Worm (Caenorhabditis elegans): ENCODE results near the gene lron-4.

lron-4 gene

DNA sequence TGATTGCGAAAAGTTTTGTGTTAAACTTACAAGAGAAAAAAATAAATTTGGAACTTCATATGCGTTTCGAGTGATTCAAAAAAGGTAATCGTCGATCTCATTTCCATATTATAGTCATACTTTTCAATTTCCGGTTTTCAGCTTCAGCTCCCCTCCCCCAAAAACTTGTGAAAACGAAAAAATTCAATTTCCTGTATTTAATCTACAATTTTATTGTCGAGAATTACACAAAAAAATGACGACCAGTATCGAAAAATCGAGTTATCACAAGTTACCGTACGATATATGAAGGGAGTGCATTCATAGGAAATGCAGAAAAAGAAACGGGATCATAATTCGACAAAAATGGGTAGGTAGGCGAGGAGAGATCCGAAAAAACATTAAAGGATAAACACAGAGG lies at the start of gene lron-4:
TSS of gene lron-4 (minus strand) at position 101 of the 400 bp plus-strand sequence.
- TF ChIP-seq lin-32 (GFP tag; optimal IDR thresholded peaks at IDR 0.05) = no peak
- no peak for TF ChIP-seq zip-8 (tag; optimal IDR thresholded peaks at IDR 0.05)
- TF ChIP-seq snpc-4 (tag; optimal IDR thresholded peaks at IDR 0.05) = no peak
- no peak for TF ChIP-seq unc-39 (tag; optimal IDR thresholded peaks at IDR 0.05)
- TF ChIP-seq elt-1 (tag; optimal IDR thresholded peaks at IDR 0.05; ENCODE audit: borderline replicate concordance, insufficient read depth) = no peak
- no peak for TF ChIP-seq ceh-43 (GFP tag; optimal IDR thresholded peaks at IDR 0.05)
- TF ChIP-seq cnd-1 (tag; optimal IDR thresholded peaks at IDR 0.05) = no peak

DNA sequence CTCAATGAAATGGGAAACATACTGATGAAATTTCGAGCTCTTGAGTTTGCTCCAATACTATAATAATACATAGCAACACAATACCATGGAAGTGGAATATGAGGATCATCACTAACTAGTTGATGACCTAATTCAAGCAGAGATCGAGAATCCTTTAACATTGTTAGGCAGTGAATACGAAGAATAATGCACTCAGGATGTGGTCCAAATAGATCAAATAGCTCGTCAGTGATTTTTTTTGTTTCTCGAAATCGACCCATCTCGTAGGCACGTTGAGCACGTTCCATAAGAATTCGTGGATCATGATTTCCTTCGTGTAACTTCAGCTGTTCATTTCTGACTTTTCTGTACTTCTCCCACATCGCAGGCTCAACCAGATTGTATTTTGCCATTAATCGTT lies 49.0 kb upstream of the lron-4 start:
- TF ChIP-seq ceh-83 (GFP tag; optimal IDR thresholded peaks at IDR 0.05) = no peak
- no peak for TF ChIP-seq unc-120 (tag; optimal IDR thresholded peaks at IDR 0.05; ENCODE audit: poor library complexity, severe bottlenecking)
- TF ChIP-seq ces-1 (GFP tag; optimal IDR thresholded peaks at IDR 0.05) = no peak
- TF ChIP-seq mab-5 (tag; optimal IDR thresholded peaks at IDR 0.05) = no peak
- TF ChIP-seq lin-13 (tag; optimal IDR thresholded peaks at IDR 0.05) = no peak
- TF ChIP-seq tbx-8 (GFP tag; optimal IDR thresholded peaks at IDR 0.05) = no peak
- no peak for TF ChIP-seq mls-2 (tag; optimal IDR thresholded peaks at IDR 0.05)
- TF ChIP-seq snpc-4 (tag; optimal IDR thresholded peaks at IDR 0.05) = no peak
- TF ChIP-seq lsy-2 (tag; optimal IDR thresholded peaks at IDR 0.05) = no peak
- no peak for TF ChIP-seq ceh-39 (tag; optimal IDR thresholded peaks at IDR 0.05)
- TF ChIP-seq pha-4 (tag; optimal IDR thresholded peaks at IDR 0.05) = no peak
- TF ChIP-seq ham-2 (GFP tag; optimal IDR thresholded peaks at IDR 0.05) = no peak
- no peak for TF ChIP-seq cnd-1 (tag; optimal IDR thresholded peaks at IDR 0.05)
- no peak for TF ChIP-seq lin-32 (GFP tag; optimal IDR thresholded peaks at IDR 0.05)
- TF ChIP-seq nhr-12 (tag; optimal IDR thresholded peaks at IDR 0.05) = no peak
- TF ChIP-seq drap-1 (GFP tag; optimal IDR thresholded peaks at IDR 0.05) = no peak
- no peak for TF ChIP-seq nhr-2 (tag; optimal IDR thresholded peaks at IDR 0.05)
- TF ChIP-seq zip-8 (tag; optimal IDR thresholded peaks at IDR 0.05) = no peak

DNA sequence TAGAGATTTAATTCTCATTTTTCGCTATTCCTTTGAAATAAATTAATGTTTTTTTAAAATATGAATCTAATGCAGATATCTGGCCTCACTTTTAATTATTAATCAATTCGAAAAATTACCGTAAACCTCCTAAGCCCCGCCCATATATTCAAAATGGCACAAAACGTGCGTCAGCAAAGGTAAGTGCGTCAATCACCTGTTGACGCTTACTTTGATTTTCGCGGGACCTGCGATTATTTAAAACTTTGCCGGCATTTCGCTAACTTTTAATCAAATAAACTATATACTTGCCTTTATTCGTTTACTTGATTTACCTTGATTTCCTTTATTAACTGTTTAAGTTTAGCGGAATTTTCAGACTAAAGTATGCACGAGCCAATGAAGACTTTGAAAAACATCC lies 46.0 kb upstream of the lron-4 start, which contains the start of gene pch-2:
TSS of gene pch-2 (plus strand) at position 359 of the 400 bp plus-strand sequence.
- TF ChIP-seq unc-120 (tag; optimal IDR thresholded peaks at IDR 0.05; ENCODE audit: poor library complexity, severe bottlenecking) = no peak
- no peak for TF ChIP-seq tbx-8 (GFP tag; optimal IDR thresholded peaks at IDR 0.05)
- TF ChIP-seq blmp-1 (tag; optimal IDR thresholded peaks at IDR 0.05) = no peak
- no peak for TF ChIP-seq mls-2 (tag; optimal IDR thresholded peaks at IDR 0.05)
- TF ChIP-seq nhr-2 (tag; optimal IDR thresholded peaks at IDR 0.05) = no peak
- TF ChIP-seq lin-13 (tag; optimal IDR thresholded peaks at IDR 0.05) = peak; percentile 28
- peak; percentile 9 for TF ChIP-seq nhr-237 (tag; optimal IDR thresholded peaks at IDR 0.05)
- no peak for TF ChIP-seq elt-3 (tag; optimal IDR thresholded peaks at IDR 0.05)
- peak; percentile 1 for TF ChIP-seq ces-1 (GFP tag; optimal IDR thresholded peaks at IDR 0.05)
- TF ChIP-seq mep-1 (tag; optimal IDR thresholded peaks at IDR 0.05) = peak; percentile 35
- TF ChIP-seq M03D4.4 (tag; optimal IDR thresholded peaks at IDR 0.05) = no peak
- no peak for TF ChIP-seq nhr-76 (tag; optimal IDR thresholded peaks at IDR 0.05)
- TF ChIP-seq elt-1 (tag; optimal IDR thresholded peaks at IDR 0.05; ENCODE audit: borderline replicate concordance, insufficient read depth) = no peak
- TF ChIP-seq unc-39 (tag; optimal IDR thresholded peaks at IDR 0.05) = no peak
- peak; percentile 87 for TF ChIP-seq lsy-2 (tag; optimal IDR thresholded peaks at IDR 0.05)
- TF ChIP-seq drap-1 (GFP tag; optimal IDR thresholded peaks at IDR 0.05) = no peak
- no peak for TF ChIP-seq hlh-1 (tag; optimal IDR thresholded peaks at IDR 0.05)
- TF ChIP-seq sem-2 (GFP tag; optimal IDR thresholded peaks at IDR 0.05) = no peak
- TF ChIP-seq lin-32 (GFP tag; optimal IDR thresholded peaks at IDR 0.05) = no peak
- TF ChIP-seq sptf-1 (tag; optimal IDR thresholded peaks at IDR 0.05) = no peak
- TF ChIP-seq ceh-43 (GFP tag; optimal IDR thresholded peaks at IDR 0.05) = no peak
- no peak for TF ChIP-seq cnd-1 (tag; optimal IDR thresholded peaks at IDR 0.05)
- TF ChIP-seq nhr-12 (tag; optimal IDR thresholded peaks at IDR 0.05) = no peak
- TF ChIP-seq ceh-39 (tag; optimal IDR thresholded peaks at IDR 0.05) = no peak

ce11 chrII:8156845-8157373 lies 44.9 kb upstream of the lron-4 start, which contains the start of the genes tub-1 and tmem-138:
Gene tub-1, minus strand, starts transcription at chrII:8156945.
Gene tmem-138, plus strand, starts transcription at chrII:8157323.
- TF ChIP-seq snpc-4 (tag; optimal IDR thresholded peaks at IDR 0.05) (no peak), nhr-12 (tag; optimal IDR thresholded peaks at IDR 0.05) (no peak), elt-1 (tag; optimal IDR thresholded peaks at IDR 0.05; ENCODE audit: borderline replicate concordance, insufficient read depth) (no peak), ceh-39 (tag; optimal IDR thresholded peaks at IDR 0.05) (no peak), nhr-2 (tag; optimal IDR thresholded peaks at IDR 0.05) (no peak), nhr-28 (tag; optimal IDR thresholded peaks at IDR 0.05) (no peak), sem-2 (GFP tag; optimal IDR thresholded peaks at IDR 0.05) (no peak), unc-120 (tag; optimal IDR thresholded peaks at IDR 0.05; ENCODE audit: poor library complexity, severe bottlenecking) (no peak), unc-62 (GFP tag; optimal IDR thresholded peaks at IDR 0.05) (no peak)
